Worm (Caenorhabditis elegans) whole organism, L3 larva: Measurements from ENCODE around the gene dsc-1.

Source experiments
- ama-1 ChIP-seq: fragments of 150-350 bp; optimal IDR thresholded peaks from 2 replicates; lab custom pipeline; 2018
- ceh-16 ChIP-seq: sonication (generic microtip); optimal IDR thresholded peaks from 2 replicates; lab custom pipeline; 2017; ENCODE audit warnings: missing biosample characterization, missing genetic modification characterization
- lsy-12 ChIP-seq: sonication (generic microtip); optimal IDR thresholded peaks from 2 replicates; lab custom pipeline; 2016; ENCODE audit warnings: mild to moderate bottlenecking, missing genetic modification characterization, missing compliant biosample characterization
- nhr-237 ChIP-seq: fragments of 150-350 bp; optimal IDR thresholded peaks from 2 replicates; lab custom pipeline; 2014; ENCODE audit warnings: missing biosample characterization, missing genetic modification characterization
- nhr-77 ChIP-seq: fragments of 150-350 bp; optimal IDR thresholded peaks from 2 replicates; lab custom pipeline; 2014; ENCODE audit warnings: missing biosample characterization, missing genetic modification characterization
- pha-4 ChIP-seq: fragments of 150-350 bp; optimal IDR thresholded peaks from 2 replicates; lab custom pipeline; 2014; ENCODE audit warnings: missing biosample characterization, missing genetic modification reagents, missing genetic modification characterization
- pqm-1 ChIP-seq: fragments of 150-350 bp; optimal IDR thresholded peaks from 2 replicates; lab custom pipeline; 2017; ENCODE audit warnings: missing biosample characterization, missing genetic modification characterization, inconsistent platforms
- skn-1 ChIP-seq: fragments of 150-350 bp; optimal IDR thresholded peaks from 2 replicates; lab custom pipeline; 2014; ENCODE audit warnings: missing biosample characterization, missing genetic modification characterization
- snpc-4 ChIP-seq: fragments of 150-350 bp; optimal IDR thresholded peaks from 2 replicates; lab custom pipeline; 2014; ENCODE audit warnings: missing biosample characterization, missing genetic modification characterization
- unc-62 ChIP-seq: fragments of 150-350 bp; sonication (generic microtip); optimal IDR thresholded peaks from 4 replicates; lab custom pipeline; 2014; ENCODE audit warnings: missing biosample characterization, missing genetic modification reagents, missing genetic modification characterization
- ztf-4 ChIP-seq: fragments of 150-350 bp; optimal IDR thresholded peaks from 2 replicates; lab custom pipeline; 2014; ENCODE audit warnings: missing biosample characterization, missing genetic modification characterization

DNA sequence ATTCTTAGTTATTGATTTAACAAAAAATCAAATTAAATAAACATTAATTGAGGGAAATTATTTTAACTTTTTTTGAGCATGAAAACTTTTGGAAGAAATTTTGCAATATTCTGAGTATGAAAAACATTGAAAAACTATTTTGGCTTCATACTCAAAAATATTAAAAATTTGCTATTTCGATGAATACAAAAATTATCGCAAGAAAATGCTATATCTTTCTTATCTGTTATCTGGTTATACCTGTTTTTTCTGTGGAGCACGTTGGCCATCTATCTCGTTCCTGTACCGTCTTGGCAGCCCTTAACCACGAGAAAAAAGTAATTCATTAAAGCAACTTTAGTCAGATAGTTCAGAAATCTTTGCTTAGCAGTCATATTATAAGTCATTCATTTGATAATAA is 23.3 kb upstream of the dsc-1 start:
- TF ChIP-seq snpc-4 (tag; lab: Kevin White, UChicago) = no peak
- no peak for TF ChIP-seq unc-62 (GFP tag; lab: Kevin White, UChicago)
- TF ChIP-seq ama-1 = no peak
- TF ChIP-seq skn-1 (tag; lab: Kevin White, UChicago) = no peak
- TF ChIP-seq pqm-1 = no peak
- TF ChIP-seq pha-4 (tag; lab: Kevin White, UChicago) = no peak
- no peak for TF ChIP-seq ztf-4 (tag; lab: Kevin White, UChicago)
- no peak for TF ChIP-seq ceh-16 (tag; lab: Kevin White, UChicago)
- no peak for TF ChIP-seq nhr-237 (tag; lab: Kevin White, UChicago)
- no peak for TF ChIP-seq lsy-12
- TF ChIP-seq nhr-77 (tag; lab: Kevin White, UChicago) = no peak
